Worm (Caenorhabditis elegans) whole organism, mixed stage, embryonic: ENCODE results near the gene Y54G2A.48.

Experiments used
- M03D4.4 ChIP-seq: sonication (generic microtip); optimal IDR thresholded peaks from 2 replicates; lab custom pipeline; 2017; ENCODE audit warnings: mild to moderate bottlenecking, missing genetic modification characterization, missing compliant biosample characterization
- bed-3 ChIP-seq: fragments of 200-800 bp; sonication (Bioruptor generic); optimal IDR thresholded peaks from 3 replicates; lab custom pipeline; 2018; ENCODE audit warnings: mild to moderate bottlenecking, missing genetic modification characterization, moderate library complexity, missing compliant biosample characterization
- blmp-1 ChIP-seq: fragments of 150-350 bp; optimal IDR thresholded peaks from 2 replicates; lab custom pipeline; 2014; ENCODE audit warnings: missing biosample characterization, missing genetic modification characterization
- ceh-39 ChIP-seq: fragments of 150-350 bp; optimal IDR thresholded peaks from 2 replicates; lab custom pipeline; 2014; ENCODE audit warnings: missing biosample characterization, missing genetic modification characterization
- ceh-43 ChIP-seq: fragments of 200-800 bp; sonication (Bioruptor generic); optimal IDR thresholded peaks from 2 replicates; lab custom pipeline; 2018; ENCODE audit warnings: mild to moderate bottlenecking, missing genetic modification characterization, moderate library complexity, missing compliant biosample characterization
- ceh-83 ChIP-seq: fragments of 200-800 bp; sonication (Bioruptor generic); optimal IDR thresholded peaks from 2 replicates; lab custom pipeline; 2018; ENCODE audit warnings: mild to moderate bottlenecking, missing genetic modification characterization, missing compliant biosample characterization
- ces-1 ChIP-seq: fragments of 150-350 bp; optimal IDR thresholded peaks from 2 replicates; lab custom pipeline; 2014; ENCODE audit warnings: missing biosample characterization, missing genetic modification reagents, missing genetic modification characterization
- cnd-1 ChIP-seq: fragments of 200-800 bp; sonication (Bioruptor generic); optimal IDR thresholded peaks from 2 replicates; lab custom pipeline; 2018; ENCODE audit warnings: mild to moderate bottlenecking, missing genetic modification characterization, missing compliant biosample characterization
- drap-1 ChIP-seq: fragments of 200-800 bp; sonication (Bioruptor generic); optimal IDR thresholded peaks from 3 replicates; lab custom pipeline; 2018; ENCODE audit warnings: mild to moderate bottlenecking, missing genetic modification characterization, missing compliant biosample characterization
- elt-1 ChIP-seq: sonication (generic microtip); optimal IDR thresholded peaks from 2 replicates; lab custom pipeline; 2017; ENCODE audit warnings: missing genetic modification characterization, mild to moderate bottlenecking, missing compliant biosample characterization, antibody characterized with exemption, moderate library complexity, borderline replicate concordance; ENCODE audit not compliant: insufficient read depth
- elt-3 ChIP-seq: fragments of 150-350 bp; optimal IDR thresholded peaks from 2 replicates; lab custom pipeline; 2014; ENCODE audit warnings: missing biosample characterization, missing genetic modification characterization
- flh-1 ChIP-seq: fragments of 200-800 bp; sonication (Bioruptor generic); optimal IDR thresholded peaks from 2 replicates; lab custom pipeline; 2018; ENCODE audit warnings: mild to moderate bottlenecking, missing genetic modification characterization, moderate library complexity, missing compliant biosample characterization
- ham-2 ChIP-seq: fragments of 200-800 bp; sonication (Bioruptor generic); optimal IDR thresholded peaks from 2 replicates; lab custom pipeline; 2018; ENCODE audit warnings: mild to moderate bottlenecking, missing genetic modification characterization, missing compliant biosample characterization
- hlh-1 ChIP-seq: fragments of 150-350 bp; optimal IDR thresholded peaks from 2 replicates; lab custom pipeline; 2014; ENCODE audit warnings: missing biosample characterization, missing genetic modification reagents, missing genetic modification characterization
- lin-13 ChIP-seq: fragments of 150-350 bp; optimal IDR thresholded peaks from 2 replicates; lab custom pipeline; 2014; ENCODE audit warnings: missing biosample characterization, missing genetic modification characterization
- lin-32 ChIP-seq: fragments of 200-800 bp; sonication (Bioruptor generic); optimal IDR thresholded peaks from 2 replicates; lab custom pipeline; 2018; ENCODE audit warnings: mild to moderate bottlenecking, missing genetic modification characterization, missing compliant biosample characterization
- lsy-2 ChIP-seq: fragments of 150-350 bp; optimal IDR thresholded peaks from 2 replicates; lab custom pipeline; 2014; ENCODE audit warnings: missing biosample characterization, missing genetic modification characterization
- mep-1 ChIP-seq: fragments of 150-350 bp; optimal IDR thresholded peaks from 2 replicates; lab custom pipeline; 2017; ENCODE audit warnings: missing biosample characterization, missing genetic modification reagents, missing genetic modification characterization, inconsistent platforms
- mls-2 ChIP-seq: sonication (generic microtip); optimal IDR thresholded peaks from 2 replicates; lab custom pipeline; 2016; ENCODE audit warnings: mild to moderate bottlenecking, missing genetic modification characterization, moderate library complexity, missing compliant biosample characterization
- nhr-12 ChIP-seq: fragments of 150-350 bp; optimal IDR thresholded peaks from 2 replicates; lab custom pipeline; 2014; ENCODE audit warnings: missing biosample characterization, missing genetic modification characterization
- nhr-237 ChIP-seq: fragments of 150-350 bp; optimal IDR thresholded peaks from 2 replicates; lab custom pipeline; 2014; ENCODE audit warnings: missing biosample characterization, missing genetic modification characterization
- nhr-28 ChIP-seq: fragments of 150-350 bp; optimal IDR thresholded peaks from 2 replicates; lab custom pipeline; 2014; ENCODE audit warnings: missing biosample characterization, missing genetic modification characterization
- pha-4 ChIP-seq: fragments of 150-350 bp; optimal IDR thresholded peaks from 2 replicates; lab custom pipeline; 2018; ENCODE audit warnings: missing biosample characterization, missing genetic modification reagents, missing genetic modification characterization
- sem-2 ChIP-seq: fragments of 200-800 bp; sonication (Bioruptor generic); optimal IDR thresholded peaks from 2 replicates; lab custom pipeline; 2018; ENCODE audit warnings: mild to moderate bottlenecking, missing genetic modification characterization, missing compliant biosample characterization
- snpc-4 ChIP-seq: fragments of 150-350 bp; optimal IDR thresholded peaks from 2 replicates; lab custom pipeline; 2014; ENCODE audit warnings: missing biosample characterization, missing genetic modification characterization
- sptf-1 ChIP-seq: sonication (generic microtip); optimal IDR thresholded peaks from 2 replicates; lab custom pipeline; 2017; ENCODE audit warnings: mild to moderate bottlenecking, missing genetic modification characterization, moderate library complexity, missing compliant biosample characterization
- tbx-8 ChIP-seq: fragments of 200-800 bp; sonication (Bioruptor generic); optimal IDR thresholded peaks from 2 replicates; lab custom pipeline; 2018; ENCODE audit warnings: mild to moderate bottlenecking, missing genetic modification characterization, moderate library complexity, missing compliant biosample characterization
- unc-120 ChIP-seq: sonication (generic microtip); optimal IDR thresholded peaks from 2 replicates; lab custom pipeline; 2017; ENCODE audit warnings: missing genetic modification characterization, missing compliant biosample characterization; ENCODE audit not compliant: poor library complexity, severe bottlenecking
- unc-39 ChIP-seq: fragments of 150-350 bp; optimal IDR thresholded peaks from 2 replicates; lab custom pipeline; 2014; ENCODE audit warnings: missing biosample characterization, missing genetic modification characterization
- unc-62 ChIP-seq: fragments of 150-350 bp; optimal IDR thresholded peaks from 2 replicates; lab custom pipeline; 2014; ENCODE audit warnings: missing biosample characterization, missing genetic modification reagents, missing genetic modification characterization
- zip-8 ChIP-seq: fragments of 150-350 bp; optimal IDR thresholded peaks from 2 replicates; lab custom pipeline; 2014; ENCODE audit warnings: missing biosample characterization, missing genetic modification characterization
- ztf-11 ChIP-seq: fragments of 150-350 bp; optimal IDR thresholded peaks from 2 replicates; lab custom pipeline; 2014; ENCODE audit warnings: missing biosample characterization, missing genetic modification characterization

Y54G2A.48 gene

DNA sequence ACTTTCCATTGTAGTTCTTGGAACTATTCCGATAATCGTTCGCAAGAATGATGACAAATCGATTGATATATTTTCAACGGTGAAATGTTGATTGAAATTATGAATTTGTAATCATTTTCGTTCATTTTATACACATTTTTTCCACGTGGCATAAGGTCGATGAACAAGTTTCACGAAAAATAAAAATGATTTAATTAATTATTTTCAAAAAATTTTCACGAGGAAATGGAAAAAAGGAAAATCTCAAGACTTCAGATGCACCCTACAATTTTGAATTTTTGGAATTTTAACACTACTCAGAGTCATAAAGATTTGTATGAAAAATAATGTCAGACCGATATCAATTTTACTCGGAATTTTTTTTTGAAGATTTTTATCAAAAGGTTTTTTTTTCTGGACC lies 12.9 kb downstream of the Y54G2A.48 start, which contains the start of gene Y54G2A.13:
Y54G2A.13 (minus strand) TSS at position 101 of the 400 bp plus-strand sequence.
- TF ChIP-seq zip-8 (tag; lab: Kevin White, UChicago) (no peak), bed-3 (GFP tag; lab: Kevin White, UChicago) (no peak), unc-62 (GFP tag; lab: Kevin White, UChicago) (no peak), mls-2 (tag; lab: Kevin White, UChicago) (no peak), ztf-11 (no peak), lin-13 (tag; lab: Kevin White, UChicago) (no peak), flh-1 (GFP tag; lab: Kevin White, UChicago) (no peak), mep-1 (tag; lab: Kevin White, UChicago) (no peak), ceh-39 (tag; lab: Kevin White, UChicago) (no peak), blmp-1 (tag; lab: Kevin White, UChicago) (no peak), nhr-12 (tag; lab: Kevin White, UChicago) (no peak), unc-39 (tag; lab: Kevin White, UChicago) (no peak), snpc-4 (tag; lab: Kevin White, UChicago) (no peak), hlh-1 (tag; lab: Kevin White, UChicago) (no peak), nhr-28 (tag; lab: Kevin White, UChicago) (no peak), pha-4 (tag; lab: Kevin White, UChicago) (no peak)

DNA sequence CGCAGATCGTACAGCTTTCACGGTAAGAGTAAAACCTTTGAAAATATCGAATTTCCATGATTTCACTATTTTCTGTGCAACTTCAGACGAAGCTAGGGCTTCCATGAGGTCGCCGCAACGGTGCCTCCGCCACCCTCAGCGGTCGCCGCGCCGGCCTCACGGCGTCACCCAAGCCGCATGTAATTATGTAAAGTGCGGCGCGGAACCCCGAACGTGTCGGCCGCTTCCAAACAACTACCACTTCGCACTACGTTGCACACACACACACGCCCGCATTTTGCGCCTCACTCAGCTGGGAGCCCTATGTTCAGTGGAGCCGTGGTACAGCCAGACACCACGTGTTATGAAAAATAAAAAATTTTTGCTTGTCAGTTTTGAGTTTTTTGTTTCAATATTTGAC lies 15.4 kb downstream of the Y54G2A.48 start:
- TF ChIP-seq M03D4.4 (tag; lab: Kevin White, UChicago) (no peak), ceh-43 (GFP tag; lab: Kevin White, UChicago) (no peak), ces-1 (GFP tag; lab: Kevin White, UChicago) (no peak), lsy-2 (tag; lab: Kevin White, UChicago) (no peak), ceh-83 (no peak), nhr-237 (tag; lab: Kevin White, UChicago) (no peak), sem-2 (GFP tag; lab: Kevin White, UChicago) (no peak), elt-3 (no peak), zip-8 (tag; lab: Kevin White, UChicago) (no peak), blmp-1 (tag; lab: Kevin White, UChicago) (no peak), tbx-8 (no peak), ham-2 (GFP tag; lab: Kevin White, UChicago) (no peak), drap-1 (GFP tag; lab: Kevin White, UChicago) (no peak), mls-2 (tag; lab: Kevin White, UChicago) (no peak), bed-3 (GFP tag; lab: Kevin White, UChicago) (no peak), ceh-39 (tag; lab: Kevin White, UChicago) (no peak), unc-39 (tag; lab: Kevin White, UChicago) (no peak), unc-62 (GFP tag; lab: Kevin White, UChicago) (no peak), nhr-12 (tag; lab: Kevin White, UChicago) (no peak)
- TF ChIP-seq, all 35 proteins: peak for 0

DNA sequence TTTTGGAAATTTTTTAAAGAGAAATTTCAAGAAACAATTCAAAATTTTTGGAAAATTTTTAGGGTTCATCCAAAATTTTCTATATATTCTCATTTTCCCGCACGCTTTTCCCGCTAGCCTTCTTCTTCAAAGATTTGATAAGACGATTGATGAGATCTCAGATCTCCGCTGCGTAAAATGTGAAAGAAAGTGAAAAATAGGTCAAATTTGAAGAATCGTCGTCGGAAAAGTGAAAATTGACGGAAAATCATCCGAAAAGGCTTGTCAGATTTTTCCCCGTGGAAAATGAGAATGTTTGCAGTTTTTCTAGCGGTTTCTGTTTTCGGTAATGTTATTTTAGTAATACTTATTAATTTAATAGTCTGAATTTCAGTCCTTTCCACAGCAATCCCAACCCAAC lies 23.3 kb downstream of the Y54G2A.48 start, which contains the start of gene Y54G2A.76:
Y54G2A.76 (plus strand) TSS at position 203 of the 400 bp plus-strand sequence.
- peak; percentile 13 for TF ChIP-seq elt-1
- no peak for TF ChIP-seq mep-1 (tag; lab: Kevin White, UChicago)
- TF ChIP-seq blmp-1 (tag; lab: Kevin White, UChicago) = peak; percentile 88
- TF ChIP-seq ham-2 (GFP tag; lab: Kevin White, UChicago) = peak; percentile 27

DNA sequence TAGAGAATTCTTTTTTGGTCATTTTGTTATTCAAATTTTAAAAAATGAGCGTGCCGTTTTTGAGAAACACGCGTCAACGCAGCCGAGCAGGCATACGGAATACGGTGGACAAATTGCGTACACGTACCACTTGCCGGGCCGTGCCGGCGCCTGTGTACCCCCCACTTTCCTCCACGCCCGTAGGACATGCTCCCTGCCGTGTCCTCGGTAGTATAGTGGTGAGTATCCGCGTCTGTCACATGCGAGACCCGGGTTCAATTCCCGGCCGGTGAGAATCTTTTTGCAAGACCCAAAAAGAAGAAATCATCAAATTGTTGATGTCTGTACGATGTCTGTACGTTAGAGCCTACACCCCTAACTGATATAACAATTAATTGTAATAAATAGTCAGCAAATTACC lies 24.3 kb downstream of the Y54G2A.48 start:
- TF ChIP-seq ztf-11 = no peak

DNA sequence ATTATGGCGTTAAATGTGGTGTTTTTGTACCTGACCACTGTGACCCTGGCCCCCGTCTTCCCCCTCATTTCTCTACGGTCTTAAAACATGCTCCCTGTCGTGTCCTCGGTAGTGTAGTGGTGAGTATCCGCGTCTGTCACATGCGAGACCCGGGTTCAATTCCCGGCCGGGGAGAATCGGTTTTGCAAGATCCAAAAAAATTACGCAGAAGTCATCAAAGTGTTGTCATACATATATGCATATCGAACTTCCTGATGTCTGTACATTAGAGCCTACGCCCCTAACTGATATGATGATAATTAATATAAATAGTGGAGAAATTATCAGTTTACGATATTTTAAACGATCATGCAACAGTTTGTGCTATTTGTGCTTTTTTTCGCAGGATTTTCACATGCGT lies 27.0 kb downstream of the Y54G2A.48 start, which contains the start of gene Y54G2A.45:
Y54G2A.45 (plus strand) TSS at position 333 of the 400 bp plus-strand sequence.
- TF ChIP-seq ceh-39 (tag; lab: Kevin White, UChicago) (no peak), mep-1 (tag; lab: Kevin White, UChicago) (peak; percentile 36), sptf-1 (tag; lab: Kevin White, UChicago) (peak; percentile 79), lin-32 (GFP tag; lab: Kevin White, UChicago) (peak; percentile 28), hlh-1 (tag; lab: Kevin White, UChicago) (no peak), flh-1 (GFP tag; lab: Kevin White, UChicago) (peak; percentile 36), drap-1 (GFP tag; lab: Kevin White, UChicago) (peak; percentile 66), M03D4.4 (tag; lab: Kevin White, UChicago) (peak; percentile 76), unc-62 (GFP tag; lab: Kevin White, UChicago) (no peak), ceh-43 (GFP tag; lab: Kevin White, UChicago) (peak; percentile 7), unc-120 (tag; lab: Kevin White, UChicago) (peak; percentile 71), cnd-1 (tag; lab: Kevin White, UChicago) (peak; percentile 78), sem-2 (GFP tag; lab: Kevin White, UChicago) (peak; percentile 58), mls-2 (tag; lab: Kevin White, UChicago) (peak; percentile 64), ceh-83 (peak; percentile 72)
- TF ChIP-seq, all 35 proteins: peak for 12
